Worm (Caenorhabditis elegans): ENCODE data around the gene spig-3.

- TF ChIP-seq W03F9.2 (tag; optimal IDR thresholded peaks at IDR 0.05) (no peak), him-1 (tag; optimal IDR thresholded peaks at IDR 0.05) (no peak)
These were observed 23.3 kb upstream of the spig-3 start, which contains the start of gene F47B8.3 for ce11 chrV:14322743-14323142.
